Fruit fly (Drosophila melanogaster): Measurements from ENCODE around the gene path.

path gene

DNA sequence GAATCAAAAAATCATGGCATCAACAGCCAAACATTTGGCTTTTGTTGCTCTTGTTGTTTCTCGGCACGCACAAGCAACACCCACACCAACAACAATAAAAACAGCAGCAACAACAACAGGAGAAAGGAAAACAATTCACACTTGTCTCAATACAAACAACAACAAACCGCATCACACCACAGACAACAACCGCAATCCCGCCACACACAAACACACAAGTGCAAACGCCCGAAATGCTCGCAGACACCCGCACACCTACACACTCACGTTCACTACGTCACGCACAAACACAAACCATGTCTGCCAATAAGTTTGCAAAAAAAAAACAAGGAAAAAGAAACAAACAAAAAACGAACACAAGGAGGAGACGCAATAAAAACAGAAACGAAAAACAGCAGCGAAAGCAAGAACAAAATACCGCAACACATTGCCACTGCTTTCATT lies 37.3 kb downstream of the path start:
- no peak for TF ChIP-seq ttk (optimal IDR thresholded peaks at IDR 0.05)
- TF ChIP-seq h (optimal IDR thresholded peaks at IDR 0.05): no peak
- no peak for TF ChIP-seq Myc (optimal IDR thresholded peaks at IDR 0.05)
- TF ChIP-seq Sin3A (optimal IDR thresholded peaks at IDR 0.05): no peak
- TF ChIP-seq insv (optimal IDR thresholded peaks at IDR 0.05): no peak
- no peak for TF ChIP-seq psq (optimal IDR thresholded peaks at IDR 0.05)

DNA sequence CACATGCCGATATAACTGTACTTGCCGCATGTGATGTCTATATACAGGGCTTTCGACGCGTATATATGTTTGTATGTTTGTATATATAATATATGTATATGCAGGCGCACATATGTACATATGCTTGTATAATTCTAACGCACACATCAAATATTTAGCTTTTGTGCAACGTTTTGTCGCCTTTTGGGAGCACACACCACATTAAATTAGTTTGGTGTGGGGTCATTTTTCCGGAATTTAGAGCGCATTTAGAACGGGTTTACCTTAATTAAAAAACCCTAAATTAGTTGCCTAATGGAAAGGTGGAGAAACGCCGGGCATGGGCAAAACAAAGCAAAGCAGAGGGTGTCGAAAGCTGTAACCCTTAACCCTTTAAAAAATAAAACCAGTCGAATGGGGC lies 37.9 kb downstream of the path start:
- no peak for TF ChIP-seq Sin3A (optimal IDR thresholded peaks at IDR 0.05)
- TF ChIP-seq Myc (optimal IDR thresholded peaks at IDR 0.05): no peak
- no peak for TF ChIP-seq psq (optimal IDR thresholded peaks at IDR 0.05)
- no peak for TF ChIP-seq h (optimal IDR thresholded peaks at IDR 0.05)
- no peak for TF ChIP-seq ttk (optimal IDR thresholded peaks at IDR 0.05)
- no peak for TF ChIP-seq insv (optimal IDR thresholded peaks at IDR 0.05)

DNA sequence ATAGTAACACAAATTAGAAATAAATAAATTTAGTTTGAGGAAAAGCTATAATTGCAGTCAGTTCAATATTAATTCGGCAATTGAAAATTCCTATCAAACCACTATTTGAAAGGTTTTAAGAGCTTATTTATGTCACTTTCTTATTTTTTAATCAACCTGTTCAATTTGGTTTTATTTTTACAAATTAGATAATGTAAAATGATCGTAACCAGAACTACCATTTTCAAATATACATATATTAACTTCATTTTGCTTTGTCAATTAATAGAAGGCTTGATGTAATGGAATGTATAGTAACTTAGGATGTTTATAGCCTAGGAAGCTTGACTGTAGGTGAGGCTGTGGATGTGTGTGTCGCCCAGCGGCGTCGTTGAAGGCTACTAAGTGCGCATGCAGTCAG lies 38.5 kb downstream of the path start:
- TF ChIP-seq psq (optimal IDR thresholded peaks at IDR 0.05) (no peak), insv (optimal IDR thresholded peaks at IDR 0.05) (no peak), Sin3A (optimal IDR thresholded peaks at IDR 0.05) (no peak), Myc (optimal IDR thresholded peaks at IDR 0.05) (no peak), ttk (optimal IDR thresholded peaks at IDR 0.05) (no peak), h (optimal IDR thresholded peaks at IDR 0.05) (no peak)

DNA sequence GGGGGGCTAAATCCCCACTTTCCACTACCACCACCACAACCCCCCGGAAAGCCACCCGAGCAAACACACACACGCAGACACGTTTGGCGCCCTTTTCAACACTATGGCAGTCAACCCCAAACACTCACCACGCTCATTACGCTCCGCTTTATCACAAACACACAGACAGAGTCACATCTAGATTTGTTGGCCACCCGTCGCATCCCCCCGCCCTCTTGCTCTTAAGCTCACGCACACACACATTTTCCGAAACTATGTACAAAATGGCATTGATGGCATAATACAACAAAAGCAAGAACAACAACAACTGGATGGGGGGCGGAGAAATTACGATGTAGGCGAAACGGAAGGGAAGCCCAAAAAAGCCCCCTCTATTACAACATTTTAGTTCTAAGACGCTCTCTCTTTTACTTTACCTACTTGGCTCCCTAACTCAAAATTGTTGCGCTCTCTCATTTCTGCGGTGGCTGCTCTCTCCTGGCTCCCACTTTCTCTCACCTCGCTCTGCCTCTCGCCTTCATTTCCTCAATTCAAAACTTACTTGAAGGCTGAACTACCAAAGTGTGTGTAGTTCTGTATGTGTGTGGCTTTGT lies 39.4 kb downstream of the path start:
- TF ChIP-seq ttk (optimal IDR thresholded peaks at IDR 0.05) (no peak), insv (optimal IDR thresholded peaks at IDR 0.05) (no peak), Sin3A (optimal IDR thresholded peaks at IDR 0.05) (no peak), Myc (optimal IDR thresholded peaks at IDR 0.05) (no peak), h (optimal IDR thresholded peaks at IDR 0.05) (no peak), psq (optimal IDR thresholded peaks at IDR 0.05) (no peak)

DNA sequence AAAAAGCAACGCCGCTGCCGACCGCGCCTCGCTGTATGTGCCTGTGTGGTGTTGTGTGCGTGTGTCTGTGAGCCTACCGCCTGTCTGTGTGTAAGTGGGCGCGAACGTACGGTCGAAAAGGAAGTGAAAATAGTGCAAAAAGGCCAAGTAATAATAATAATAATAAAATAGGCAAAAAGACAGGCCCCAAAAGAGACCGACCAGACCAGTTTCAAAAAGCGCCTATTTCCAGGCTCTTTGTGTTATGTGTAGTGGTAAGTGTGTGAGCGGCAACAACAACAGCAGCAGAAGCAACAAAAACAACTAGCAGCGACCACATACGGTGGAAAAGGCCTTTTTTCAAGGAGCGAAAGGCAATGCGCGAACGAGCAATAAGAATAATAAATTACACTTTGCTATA lies 42.3 kb downstream of the path start:
- TF ChIP-seq Sin3A (optimal IDR thresholded peaks at IDR 0.05) (no peak), psq (optimal IDR thresholded peaks at IDR 0.05) (no peak), Myc (optimal IDR thresholded peaks at IDR 0.05) (no peak), h (optimal IDR thresholded peaks at IDR 0.05) (no peak), insv (optimal IDR thresholded peaks at IDR 0.05) (no peak), ttk (optimal IDR thresholded peaks at IDR 0.05) (no peak)

DNA sequence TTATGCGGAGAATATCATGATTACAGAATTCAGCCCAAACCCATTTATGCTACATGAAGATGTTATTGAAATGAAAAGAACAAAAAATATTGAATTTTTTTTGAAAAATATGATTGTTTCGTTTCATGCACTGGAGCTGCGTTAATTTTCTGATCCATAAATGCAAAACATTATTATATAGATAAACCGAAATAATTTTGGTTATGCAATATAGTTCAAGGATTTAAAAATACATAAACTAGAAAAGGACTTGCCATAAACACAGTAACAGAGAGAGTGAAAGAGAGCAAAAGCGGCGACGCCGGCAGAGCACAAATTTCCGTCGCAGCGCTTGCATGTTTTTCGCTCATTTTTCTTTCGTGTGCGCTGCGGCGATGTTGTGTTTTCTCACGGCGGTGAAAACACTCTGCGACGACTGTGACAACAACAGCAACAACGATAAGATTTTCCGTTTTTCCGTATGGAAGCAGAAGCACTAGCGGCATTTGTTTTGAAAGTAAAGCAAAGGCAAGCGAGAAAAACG lies 42.8 kb downstream of the path start:
- TF ChIP-seq h (optimal IDR thresholded peaks at IDR 0.05): no peak
- TF ChIP-seq psq (optimal IDR thresholded peaks at IDR 0.05): no peak
- TF ChIP-seq ttk (optimal IDR thresholded peaks at IDR 0.05): no peak
- TF ChIP-seq Sin3A (optimal IDR thresholded peaks at IDR 0.05): no peak
- TF ChIP-seq insv (optimal IDR thresholded peaks at IDR 0.05): no peak
- TF ChIP-seq Myc (optimal IDR thresholded peaks at IDR 0.05): no peak

DNA sequence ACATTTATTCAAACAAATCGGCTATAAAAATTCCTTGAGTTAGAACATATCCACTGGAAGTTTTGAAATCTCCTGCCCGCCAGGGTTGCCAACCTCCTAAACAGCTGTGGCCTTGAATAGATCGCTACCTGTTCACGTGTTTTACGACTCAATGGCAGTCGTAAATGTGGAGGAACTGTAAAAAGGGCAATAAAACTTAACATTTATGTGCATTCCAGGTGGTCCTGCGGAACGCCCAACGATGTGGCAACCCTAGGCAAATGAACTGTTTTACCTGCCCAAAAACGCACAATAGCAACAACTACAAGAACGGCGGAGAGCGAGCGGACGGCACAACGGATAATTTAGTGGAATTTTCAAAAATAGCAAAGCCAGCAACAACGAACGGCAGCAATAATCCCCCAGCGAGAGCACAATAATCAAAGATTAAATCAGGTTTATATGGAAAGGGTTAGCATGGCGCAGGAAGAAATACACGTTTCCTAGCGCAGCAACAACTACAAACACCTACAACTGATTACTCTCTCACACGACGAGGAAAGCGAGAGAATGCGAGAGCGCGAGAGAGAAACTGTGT lies 43.4 kb downstream of the path start:
- no peak for TF ChIP-seq Sin3A (optimal IDR thresholded peaks at IDR 0.05)
- TF ChIP-seq psq (optimal IDR thresholded peaks at IDR 0.05): no peak
- no peak for TF ChIP-seq insv (optimal IDR thresholded peaks at IDR 0.05)
- TF ChIP-seq ttk (optimal IDR thresholded peaks at IDR 0.05): no peak
- TF ChIP-seq Myc (optimal IDR thresholded peaks at IDR 0.05): no peak
- TF ChIP-seq h (optimal IDR thresholded peaks at IDR 0.05): no peak

DNA sequence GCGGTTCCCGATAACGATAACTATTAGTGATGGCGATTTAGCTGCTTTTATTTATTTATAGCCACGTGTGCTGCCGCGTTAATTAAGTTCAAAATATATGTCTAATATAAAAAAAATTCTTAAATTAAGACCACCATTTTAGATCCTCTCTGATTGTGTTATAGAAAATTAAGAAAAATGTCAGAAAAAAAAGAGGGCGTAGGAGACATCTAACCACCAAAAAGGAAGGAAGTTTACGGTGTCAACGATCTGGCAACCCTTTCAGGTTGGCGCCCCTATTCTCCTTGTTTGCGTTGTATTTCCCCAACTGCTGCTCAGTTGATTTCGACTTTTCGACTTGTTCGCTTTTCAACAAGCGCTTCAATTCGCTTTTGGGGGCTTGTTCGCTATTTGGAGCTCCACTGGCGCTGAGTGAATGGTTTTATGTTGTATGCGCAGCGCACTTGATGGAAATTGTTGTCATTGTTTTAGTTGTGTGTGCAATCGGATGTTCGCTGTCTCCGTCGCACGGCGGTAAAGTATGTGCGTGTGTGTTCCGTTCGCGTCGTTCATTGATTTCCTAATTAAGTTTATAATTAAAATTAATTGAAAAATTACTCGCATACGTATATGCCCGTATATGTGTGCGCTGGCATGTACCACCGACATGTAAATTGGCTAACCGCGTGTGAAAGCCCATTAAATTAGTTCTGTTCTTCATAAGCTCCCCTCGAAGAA lies 44.2 kb downstream of the path start, which contains the start of the genes CG3434 and CG44838:
CG3434 (minus strand) TSS at position 25 of the 717 bp plus-strand sequence.
CG44838 (plus strand) TSS at position 276 of the 717 bp plus-strand sequence.
- TF ChIP-seq Sin3A (optimal IDR thresholded peaks at IDR 0.05) (no peak), h (optimal IDR thresholded peaks at IDR 0.05) (no peak), psq (optimal IDR thresholded peaks at IDR 0.05) (no peak), Myc (optimal IDR thresholded peaks at IDR 0.05) (no peak), insv (optimal IDR thresholded peaks at IDR 0.05) (no peak), ttk (optimal IDR thresholded peaks at IDR 0.05) (no peak)

DNA sequence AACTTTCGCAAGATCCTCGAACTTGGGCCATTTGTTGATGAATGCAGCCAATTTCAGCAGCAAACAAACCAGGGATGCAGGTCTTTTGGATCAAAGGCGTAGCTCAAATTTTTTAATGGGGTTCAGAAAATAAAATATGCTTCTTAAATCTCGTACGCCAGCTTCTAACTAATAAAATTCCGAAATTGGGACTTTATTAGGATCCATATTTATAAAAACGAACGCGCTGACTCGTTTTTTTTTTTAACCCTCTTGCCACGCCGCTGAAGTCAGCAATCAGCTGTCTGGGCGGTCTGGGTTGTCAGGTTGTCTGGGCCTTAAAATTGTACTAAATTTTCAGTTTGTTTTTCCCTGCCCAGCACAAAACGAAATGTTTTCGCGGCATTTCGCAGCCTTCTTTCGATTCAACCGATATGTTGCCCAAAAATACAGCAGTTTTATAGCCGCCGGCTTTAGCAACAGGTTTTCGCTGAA lies 47.5 kb downstream of the path start, which contains the start of gene CG3437:
CG3437 (minus strand) TSS at position 51 of the 474 bp plus-strand sequence.
- TF ChIP-seq ttk (optimal IDR thresholded peaks at IDR 0.05): no peak
- TF ChIP-seq Myc (optimal IDR thresholded peaks at IDR 0.05): no peak

DNA sequence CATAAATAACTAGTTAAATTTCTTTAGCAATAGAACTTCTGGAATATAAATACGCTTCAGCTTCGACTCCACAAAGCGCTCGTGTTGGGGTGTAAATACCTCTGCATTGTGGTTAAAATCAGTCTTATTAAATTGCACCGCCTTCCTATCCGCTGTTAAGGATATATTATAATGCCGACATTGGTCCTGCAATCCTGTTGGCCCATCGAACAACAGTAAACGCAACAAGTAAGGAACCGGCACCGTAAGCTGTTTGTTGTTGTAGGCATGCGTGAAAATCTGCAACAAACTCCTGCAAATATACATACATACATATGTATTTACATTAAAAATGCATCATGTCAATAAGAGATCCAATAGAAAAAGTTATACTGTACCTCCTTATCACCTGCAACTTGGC lies 48.7 kb downstream of the path start:
- TF ChIP-seq Myc (optimal IDR thresholded peaks at IDR 0.05) (no peak), Sin3A (optimal IDR thresholded peaks at IDR 0.05) (no peak), ttk (optimal IDR thresholded peaks at IDR 0.05) (no peak), h (optimal IDR thresholded peaks at IDR 0.05) (no peak), insv (optimal IDR thresholded peaks at IDR 0.05) (no peak), psq (optimal IDR thresholded peaks at IDR 0.05) (no peak)

DNA sequence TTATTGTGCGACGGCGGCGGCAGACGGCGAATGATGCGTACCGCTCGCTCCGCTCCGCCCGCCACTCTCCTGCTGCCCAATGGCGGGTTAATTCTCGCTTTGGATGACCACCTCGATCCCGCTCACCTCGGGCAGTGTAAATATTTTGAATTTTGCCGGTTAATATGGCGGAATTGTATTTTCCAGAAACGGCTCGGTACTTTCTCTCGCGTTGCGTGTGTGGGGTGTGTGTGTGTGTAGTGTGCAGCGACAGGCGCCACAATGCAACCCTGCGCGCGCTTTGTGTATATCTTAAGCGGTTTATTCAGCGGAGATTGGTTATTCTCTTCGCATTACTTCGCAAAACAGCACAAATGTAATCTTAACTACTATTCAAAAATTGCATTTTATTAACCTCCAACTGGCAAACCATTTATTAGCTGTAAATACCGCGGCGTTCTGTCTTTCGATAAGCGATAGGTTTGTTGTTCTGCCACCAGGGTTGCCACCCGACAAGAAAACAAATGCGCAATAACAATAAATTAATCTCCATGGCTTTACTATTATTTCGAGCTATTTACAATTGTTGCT lies 49.2 kb downstream of the path start, which contains the start of the genes phol and CG3552:
phol (minus strand) TSS at position 463 of the 570 bp plus-strand sequence.
CG3552 (plus strand) TSS at position 500 of the 570 bp plus-strand sequence.
- TF ChIP-seq insv (optimal IDR thresholded peaks at IDR 0.05) (no peak), h (optimal IDR thresholded peaks at IDR 0.05) (no peak), ttk (optimal IDR thresholded peaks at IDR 0.05) (no peak), Sin3A (optimal IDR thresholded peaks at IDR 0.05) (no peak), psq (optimal IDR thresholded peaks at IDR 0.05) (no peak), Myc (optimal IDR thresholded peaks at IDR 0.05) (no peak)
